Fruit fly (Drosophila melanogaster) whole organism, embryonic: Measurements from ENCODE around the gene SMC3.

Experiments
- Adf1 ChIP-seq: fragments of 200-800 bp; sonication (Bioruptor generic); IDR thresholded peaks from 2 replicates; pipeline ENCODE4 v1.3.6; 2022; ENCODE audit warnings: missing biosample characterization, missing genetic modification characterization
- CG10209 ChIP-seq: fragments of 200-800 bp; sonication (Bioruptor generic); optimal IDR thresholded peaks from 3 replicates; lab custom pipeline; 2017; ENCODE audit warnings: missing biosample characterization, mild to moderate bottlenecking, missing genetic modification characterization, missing genetic modification reagents
- CG10543 ChIP-seq: fragments of 200-800 bp; sonication (Bioruptor generic); optimal IDR thresholded peaks from 3 replicates; lab custom pipeline; 2017; ENCODE audit warnings: missing biosample characterization, mild to moderate bottlenecking, missing genetic modification characterization, moderate library complexity
- CG11504 ChIP-seq: fragments of 200-800 bp; sonication (Bioruptor generic); optimal IDR thresholded peaks from 3 replicates; lab custom pipeline; 2019; ENCODE audit warnings: missing biosample characterization, mild to moderate bottlenecking, missing genetic modification characterization, moderate library complexity
- CG1529 ChIP-seq: fragments of 200-800 bp; sonication (Bioruptor generic); optimal IDR thresholded peaks from 3 replicates; lab custom pipeline; 2018; ENCODE audit warnings: missing biosample characterization, missing genetic modification characterization
- CG17829 ChIP-seq: fragments of 200-800 bp; optimal IDR thresholded peaks from 2 replicates; lab custom pipeline; 2019; ENCODE audit warnings: missing biosample characterization, mild to moderate bottlenecking, missing genetic modification characterization, moderate library complexity
- CG18011 ChIP-seq: fragments of 200-800 bp; sonication (Bioruptor generic); optimal IDR thresholded peaks from 2 replicates; lab custom pipeline; 2017; ENCODE audit warnings: missing biosample characterization, missing genetic modification characterization, mild to moderate bottlenecking, moderate library complexity, missing genotype
- CG2129 ChIP-seq: fragments of 200-800 bp; sonication (Bioruptor generic); IDR thresholded peaks from 2 replicates; pipeline ENCODE4 v1.3.6; 2022; ENCODE audit warnings: missing biosample characterization, missing genetic modification characterization; ENCODE audit not compliant: partially characterized antibody
- CG30431 ChIP-seq: fragments of 200-800 bp; sonication (Bioruptor generic); optimal IDR thresholded peaks from 2 replicates; lab custom pipeline; 2017; ENCODE audit warnings: missing biosample characterization, missing genetic modification characterization
- CG32532 ChIP-seq: fragments of 200-800 bp; sonication (Bioruptor generic); IDR thresholded peaks from 2 replicates; pipeline ENCODE4 v1.3.6; 2022; ENCODE audit warnings: missing biosample characterization, missing genetic modification characterization
- CG34224 ChIP-seq: fragments of 200-800 bp; sonication (Bioruptor generic); IDR thresholded peaks from 3 replicates; pipeline ENCODE4 v1.3.6; 2022; ENCODE audit warnings: missing biosample characterization, missing genetic modification characterization; ENCODE audit not compliant: partially characterized antibody
- CG4360 ChIP-seq: fragments of 200-800 bp; sonication (Bioruptor generic); IDR thresholded peaks from 2 replicates; pipeline ENCODE4 v1.3.6; 2022; ENCODE audit warnings: missing biosample characterization, missing genetic modification characterization
- CG7928 ChIP-seq: fragments of 200-800 bp; sonication (Bioruptor generic); optimal IDR thresholded peaks from 2 replicates; lab custom pipeline; 2017; ENCODE audit warnings: missing biosample characterization, mild to moderate bottlenecking, missing genetic modification characterization
- CG9609 ChIP-seq: fragments of 200-800 bp; sonication (Bioruptor generic); optimal IDR thresholded peaks from 3 replicates; lab custom pipeline; 2016; ENCODE audit warnings: missing biosample characterization, missing genetic modification characterization
- CHES-1-like ChIP-seq: fragments of 200-800 bp; sonication (Bioruptor generic); optimal IDR thresholded peaks from 2 replicates; lab custom pipeline; 2016; ENCODE audit warnings: missing biosample characterization, missing genetic modification characterization
- Dad ChIP-seq: fragments of 200-800 bp; sonication (Bioruptor generic); optimal IDR thresholded peaks from 3 replicates; lab custom pipeline; 2016; ENCODE audit warnings: missing biosample characterization, missing genetic modification characterization
- Dek ChIP-seq: fragments of 200-800 bp; sonication (Bioruptor generic); optimal IDR thresholded peaks from 3 replicates; lab custom pipeline; 2019; ENCODE audit warnings: missing biosample characterization, mild to moderate bottlenecking, missing genetic modification characterization, moderate library complexity
- Dp ChIP-seq: fragments of 200-800 bp; sonication (Bioruptor generic); optimal IDR thresholded peaks from 2 replicates; lab custom pipeline; 2018; ENCODE audit warnings: missing biosample characterization, mild to moderate bottlenecking, missing genetic modification characterization, moderate library complexity
- Drgx ChIP-seq: fragments of 200-800 bp; sonication (Bioruptor generic); IDR thresholded peaks from 2 replicates; pipeline ENCODE4 v1.3.6; 2022; ENCODE audit warnings: missing biosample characterization, missing genetic modification characterization
- Gug ChIP-seq: fragments of 200-800 bp; sonication (Bioruptor generic); IDR thresholded peaks from 4 replicates; pipeline ENCODE4 v1.3.6; 2022; ENCODE audit warnings: missing biosample characterization, missing genetic modification characterization
- HmgD ChIP-seq: fragments of 200-800 bp; sonication (Bioruptor generic); optimal IDR thresholded peaks from 3 replicates; lab custom pipeline; 2016; ENCODE audit warnings: missing biosample characterization, missing genetic modification characterization
- HmgZ ChIP-seq: fragments of 200-800 bp; sonication (Bioruptor generic); optimal IDR thresholded peaks from 2 replicates; lab custom pipeline; 2018; ENCODE audit warnings: missing biosample characterization, mild to moderate bottlenecking, missing genetic modification characterization
- Hr51 ChIP-seq, 2 experiments: fragments of 200-800 bp; sonication (Bioruptor generic); optimal IDR thresholded peaks; 2 replicates in 1 of 2; 3 replicates in 1 of 2; lab custom pipeline; 2016 to 2018; ENCODE audit warnings: missing biosample characterization in 2 of 2, missing genetic modification characterization in 2 of 2, mild to moderate bottlenecking in 1 of 2, moderate library complexity in 1 of 2
- Spps ChIP-seq: fragments of 200-800 bp; sonication (Bioruptor generic); optimal IDR thresholded peaks from 2 replicates; lab custom pipeline; 2018; ENCODE audit warnings: missing biosample characterization, mild to moderate bottlenecking, missing genetic modification characterization
- Xbp1 ChIP-seq: fragments of 200-800 bp; sonication (Bioruptor generic); optimal IDR thresholded peaks from 3 replicates; lab custom pipeline; 2016; ENCODE audit warnings: missing biosample characterization, mild to moderate bottlenecking, missing genetic modification characterization
- Xrp1 ChIP-seq: fragments of 200-800 bp; sonication (Bioruptor generic); IDR thresholded peaks from 2 replicates; pipeline ENCODE4 v1.3.6; 2022; ENCODE audit warnings: missing biosample characterization, missing genetic modification characterization
- bab2 ChIP-seq: fragments of 200-800 bp; sonication (Bioruptor generic); optimal IDR thresholded peaks from 2 replicates; lab custom pipeline; 2016; ENCODE audit warnings: missing biosample characterization, missing genetic modification characterization
- cwo ChIP-seq: fragments of 200-800 bp; sonication (Bioruptor generic); optimal IDR thresholded peaks from 3 replicates; lab custom pipeline; 2017; ENCODE audit warnings: missing biosample characterization, missing genetic modification characterization, mild to moderate bottlenecking, moderate library complexity, missing genetic modification reagents
- danr ChIP-seq: fragments of 200-800 bp; sonication (Bioruptor generic); IDR thresholded peaks from 2 replicates; pipeline ENCODE4 v1.3.6; 2022; ENCODE audit warnings: missing biosample characterization, missing genetic modification characterization
- dimm ChIP-seq: fragments of 200-800 bp; sonication (Bioruptor generic); IDR thresholded peaks from 2 replicates; pipeline ENCODE4 v1.3.6; 2022; ENCODE audit warnings: missing biosample characterization, missing genetic modification characterization
- disco-r ChIP-seq: fragments of 200-800 bp; sonication (Bioruptor generic); optimal IDR thresholded peaks from 2 replicates; lab custom pipeline; 2016; ENCODE audit warnings: missing biosample characterization, missing genetic modification characterization
- emc ChIP-seq: fragments of 200-800 bp; sonication (Bioruptor generic); optimal IDR thresholded peaks from 2 replicates; lab custom pipeline; 2016; ENCODE audit warnings: missing biosample characterization, missing genetic modification characterization
- fru ChIP-seq: fragments of >200 bp; optimal IDR thresholded peaks from 2 replicates; lab custom pipeline; 2017
- grau ChIP-seq: fragments of 200-800 bp; optimal IDR thresholded peaks from 3 replicates; lab custom pipeline; 2019; ENCODE audit warnings: missing biosample characterization, mild to moderate bottlenecking, missing genetic modification characterization, moderate library complexity
- ind ChIP-seq: fragments of 200-800 bp; sonication (Bioruptor generic); optimal IDR thresholded peaks from 3 replicates; lab custom pipeline; 2016; ENCODE audit warnings: missing biosample characterization, missing genetic modification characterization
- insv ChIP-seq, 2 experiments: fragments of 200-800 bp; sonication (Bioruptor generic); optimal IDR thresholded peaks; 3 replicates each; lab custom pipeline; 2016 to 2018; ENCODE audit warnings: missing biosample characterization in 2 of 2, missing genetic modification characterization in 2 of 2
- nau ChIP-seq: fragments of 200-800 bp; sonication (Bioruptor generic); optimal IDR thresholded peaks from 3 replicates; lab custom pipeline; 2017; ENCODE audit warnings: missing biosample characterization, mild to moderate bottlenecking, missing genetic modification characterization, missing genetic modification reagents
- onecut ChIP-seq: fragments of 200-800 bp; sonication (Bioruptor generic); IDR thresholded peaks from 2 replicates; pipeline ENCODE4 v1.3.6; 2022; ENCODE audit warnings: missing biosample characterization, missing genetic modification characterization
- phol ChIP-seq: fragments of 200-800 bp; sonication (Bioruptor generic); optimal IDR thresholded peaks from 3 replicates; lab custom pipeline; 2018; ENCODE audit warnings: missing biosample characterization, mild to moderate bottlenecking, missing genetic modification characterization, moderate library complexity
- pros ChIP-seq: fragments of 200-800 bp; sonication (Bioruptor generic); optimal IDR thresholded peaks from 3 replicates; lab custom pipeline; 2019; ENCODE audit warnings: missing biosample characterization, mild to moderate bottlenecking, missing genetic modification characterization, moderate library complexity
- repo ChIP-seq: fragments of 200-800 bp; sonication (Bioruptor generic); optimal IDR thresholded peaks from 2 replicates; lab custom pipeline; 2016; ENCODE audit warnings: missing biosample characterization, missing genetic modification characterization
- row ChIP-seq: fragments of 200-800 bp; sonication (Bioruptor generic); IDR thresholded peaks from 3 replicates; pipeline ENCODE4 v1.3.6; 2022; ENCODE audit warnings: missing biosample characterization, missing genetic modification characterization
- slou ChIP-seq: fragments of 200-800 bp; sonication (Bioruptor generic); optimal IDR thresholded peaks from 3 replicates; lab custom pipeline; 2016; ENCODE audit warnings: missing biosample characterization, missing genetic modification characterization
- sr ChIP-seq: fragments of 200-800 bp; sonication (Bioruptor generic); IDR thresholded peaks from 3 replicates; pipeline ENCODE4 v1.3.6; 2022; ENCODE audit warnings: missing biosample characterization, missing genetic modification characterization
- ssp ChIP-seq: fragments of 200-800 bp; sonication (Bioruptor generic); IDR thresholded peaks from 2 replicates; pipeline ENCODE4 v1.3.6; 2022; ENCODE audit warnings: missing biosample characterization, missing genetic modification characterization
- sug ChIP-seq: fragments of 200-800 bp; optimal IDR thresholded peaks from 2 replicates; lab custom pipeline; 2019; ENCODE audit warnings: missing biosample characterization, mild to moderate bottlenecking, missing genetic modification characterization, moderate library complexity
- tin ChIP-seq: fragments of 200-800 bp; sonication (Bioruptor generic); optimal IDR thresholded peaks from 3 replicates; lab custom pipeline; 2016; ENCODE audit warnings: missing biosample characterization, missing genetic modification characterization
- tx ChIP-seq: fragments of 200-800 bp; sonication (Bioruptor generic); optimal IDR thresholded peaks from 2 replicates; lab custom pipeline; 2016; ENCODE audit warnings: missing biosample characterization, missing genetic modification characterization
- wdn ChIP-seq: fragments of 200-800 bp; sonication (Bioruptor generic); IDR thresholded peaks from 2 replicates; pipeline ENCODE4 v1.3.6; 2022; ENCODE audit warnings: missing biosample characterization, missing genetic modification characterization

SMC3 gene

DNA sequence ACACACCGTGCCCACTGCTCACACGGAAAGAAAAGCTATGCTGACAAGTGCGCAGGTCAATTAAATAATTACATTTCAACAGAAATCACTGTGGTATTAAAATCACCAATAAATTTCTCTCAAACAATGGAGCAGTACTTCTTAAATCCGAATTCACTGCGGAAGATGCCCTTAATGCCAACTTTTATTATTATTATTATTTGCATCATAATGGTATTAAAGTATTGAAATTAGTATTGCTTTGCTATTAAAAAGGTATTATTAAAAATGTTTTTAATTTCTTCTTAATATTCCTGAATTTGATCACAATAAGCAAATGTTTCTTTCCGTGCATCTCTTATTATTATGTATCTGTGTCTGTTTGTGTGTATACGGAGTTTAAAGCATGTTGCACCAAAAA lies 13.3 kb downstream of the SMC3 start (continued):
- TF ChIP-seq HmgD (no peak), Dp (no peak), repo (GFP tag; lab: Kevin White, UChicago) (no peak), sr (GFP tag; lab: Robert Waterston, UW) (no peak), wdn (GFP tag; lab: Robert Waterston, UW) (no peak), nau (peak; percentile 39), phol (tag; lab: Kevin White, UChicago) (peak; percentile 59), ssp (GFP tag; lab: Robert Waterston, UW) (0 out of 2 replicates have a peak, but pooled peaks have one; percentile 8), CG7928 (GFP tag; lab: Kevin White, UChicago) (no peak), CG32532 (GFP tag; lab: Robert Waterston, UW) (no peak), bab2 (peak; percentile 8), Hr51 (GFP tag; optimal IDR thresholded peaks at IDR 0.05; lab: Kevin White, UChicago) (peak in 1 of 2 experiments; percentile 67), CG9609 (GFP tag; lab: Kevin White, UChicago) (no peak), slou (GFP tag; lab: Kevin White, UChicago) (peak; percentile 6), CG10209 (GFP tag; lab: Kevin White, UChicago) (peak; percentile 50), tx (GFP tag; lab: Kevin White, UChicago) (no peak), CG2129 (GFP tag; lab: Robert Waterston, UW) (no peak), Gug (GFP tag; lab: Robert Waterston, UW) (no peak), disco-r (GFP tag; lab: Kevin White, UChicago) (no peak), tin (GFP tag; lab: Kevin White, UChicago) (peak; percentile 9), cwo (GFP tag; lab: Kevin White, UChicago) (peak; percentile 45), CG1529 (no peak), Dek (tag; lab: Kevin White, UChicago) (peak; percentile 17), Adf1 (GFP tag; lab: Robert Waterston, UW) (no peak), Drgx (GFP tag; lab: Robert Waterston, UW) (peak; percentile 40; the same call in 1 of the 2 replicates), CG4360 (GFP tag; lab: Robert Waterston, UW) (no peak), fru (no peak), ind (GFP tag; lab: Kevin White, UChicago) (peak; percentile 28), onecut (GFP tag; lab: Robert Waterston, UW) (no peak), emc (GFP tag; lab: Kevin White, UChicago) (no peak), grau (peak; percentile 61), pros (GFP tag; lab: Kevin White, UChicago) (no peak), sug (tag; lab: Kevin White, UChicago) (peak; percentile 4), Xrp1 (GFP tag; lab: Robert Waterston, UW) (peak; percentile 7; the same call in 1 of the 2 replicates), CG30431 (no peak), CG18011 (GFP tag; lab: Kevin White, UChicago) (peak; percentile 28), Dad (no peak), CG17829 (tag; lab: Kevin White, UChicago) (no peak), row (GFP tag; lab: Robert Waterston, UW) (peak; percentile 54; the same call in 2 of the 3 replicates), CG10543 (GFP tag; lab: Kevin White, UChicago) (no peak), Spps (tag; lab: Kevin White, UChicago) (no peak)

DNA sequence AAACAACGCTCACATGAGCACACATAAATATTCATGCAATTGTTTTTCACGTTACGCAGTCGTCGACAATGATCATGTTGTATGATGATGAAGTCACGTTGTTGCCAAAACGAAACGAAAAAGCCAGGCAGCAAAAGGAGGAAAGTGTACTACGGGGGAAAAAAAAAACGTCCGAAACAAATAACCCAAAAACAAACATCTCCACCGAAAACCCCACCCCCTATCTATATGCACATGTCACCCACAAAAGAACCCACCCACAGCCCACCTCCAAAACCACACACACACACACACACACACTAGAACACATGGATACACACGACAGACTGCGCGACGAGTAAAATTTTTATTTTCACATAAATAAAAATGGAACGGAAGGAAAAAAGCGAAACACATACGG lies 18.1 kb downstream of the SMC3 start:
- TF ChIP-seq CG11504 (no peak), Xbp1 (no peak), CG34224 (GFP tag; lab: Robert Waterston, UW) (no peak), dimm (GFP tag; lab: Robert Waterston, UW) (no peak), pros (GFP tag; lab: Kevin White, UChicago) (no peak), HmgZ (tag; lab: Kevin White, UChicago) (no peak), CHES-1-like (GFP tag; lab: Kevin White, UChicago) (no peak), danr (no peak), insv (GFP tag; optimal IDR thresholded peaks at IDR 0.05; lab: Kevin White, UChicago) (no peak)
